Worm (Caenorhabditis elegans) whole organism, L1 larva: Measurements from ENCODE around the gene K09E9.3.
A peak's percentile ranks its signal among the peaks of the same experiment; 100 is the strongest.

Source experiments
- C16A3.4 ChIP-seq: fragments of 150-350 bp; optimal IDR thresholded peaks from 2 replicates; lab custom pipeline; 2014; ENCODE audit warnings: missing biosample characterization, missing genetic modification characterization
- C34B4.2 ChIP-seq: sonication (generic microtip); optimal IDR thresholded peaks from 2 replicates; lab custom pipeline; 2017; ENCODE audit warnings: mild to moderate bottlenecking, missing genetic modification characterization, missing compliant biosample characterization
- aha-1 ChIP-seq: fragments of 150-350 bp; optimal IDR thresholded peaks from 2 replicates; lab custom pipeline; 2014; ENCODE audit warnings: missing biosample characterization, missing genetic modification characterization
- ceh-63 ChIP-seq: fragments of 200-800 bp; sonication (Bioruptor generic); optimal IDR thresholded peaks from 2 replicates; lab custom pipeline; 2018; ENCODE audit warnings: mild to moderate bottlenecking, missing genetic modification characterization, missing compliant biosample characterization
- ceh-82 ChIP-seq, 3 experiments: fragments of 150-350 bp in 1 of 3; sonication (generic microtip) in 2 of 3; optimal IDR thresholded peaks; 2 replicates each; lab custom pipeline; 2014 to 2017; ENCODE audit warnings: missing biosample characterization in 3 of 3, missing genetic modification characterization in 3 of 3
- ceh-88 ChIP-seq: fragments of 200-800 bp; sonication (Bioruptor generic); IDR thresholded peaks from 2 replicates; pipeline ENCODE4 v1.3.6; 2022; ENCODE audit warnings: missing genetic modification characterization, missing compliant biosample characterization
- dsc-1 ChIP-seq: sonication (generic microtip); optimal IDR thresholded peaks from 2 replicates; lab custom pipeline; 2016; ENCODE audit warnings: mild to moderate bottlenecking, missing genetic modification characterization, missing compliant biosample characterization
- elt-2 ChIP-seq: sonication (generic microtip); optimal IDR thresholded peaks from 2 replicates; lab custom pipeline; 2016; ENCODE audit warnings: missing genetic modification characterization, mild to moderate bottlenecking, inconsistent platforms, missing compliant biosample characterization, missing genetic modification reagents
- fkh-4 ChIP-seq: sonication (generic microtip); optimal IDR thresholded peaks from 2 replicates; lab custom pipeline; 2016; ENCODE audit warnings: missing compliant biosample characterization, missing genetic modification characterization, borderline replicate concordance
- hlh-4 ChIP-seq: sonication (generic microtip); optimal IDR thresholded peaks from 2 replicates; lab custom pipeline; 2016; ENCODE audit warnings: mild to moderate bottlenecking, missing genetic modification characterization, missing compliant biosample characterization
- hpl-2 ChIP-seq: fragments of 150-350 bp; optimal IDR thresholded peaks from 2 replicates; lab custom pipeline; 2014; ENCODE audit warnings: missing biosample characterization, missing genetic modification reagents, missing genetic modification characterization
- irx-1 ChIP-seq: sonication (generic microtip); optimal IDR thresholded peaks from 2 replicates; lab custom pipeline; 2016; ENCODE audit warnings: missing genetic modification characterization, missing compliant biosample characterization
- lin-13 ChIP-seq: fragments of 150-350 bp; optimal IDR thresholded peaks from 2 replicates; lab custom pipeline; 2014; ENCODE audit warnings: missing biosample characterization, missing genetic modification reagents, missing genetic modification characterization
- lin-14 ChIP-seq: fragments of 200-800 bp; sonication (Bioruptor generic); optimal IDR thresholded peaks from 2 replicates; lab custom pipeline; 2018; ENCODE audit warnings: mild to moderate bottlenecking, missing genetic modification characterization, moderate library complexity, missing compliant biosample characterization
- lir-3 ChIP-seq: sonication (generic microtip); optimal IDR thresholded peaks from 2 replicates; lab custom pipeline; 2016; ENCODE audit warnings: mild to moderate bottlenecking, missing genetic modification characterization, moderate library complexity, missing compliant biosample characterization; ENCODE audit not compliant: poor library complexity
- lsy-2 ChIP-seq, 2 experiments: fragments of 150-350 bp; optimal IDR thresholded peaks; 2 replicates each; lab custom pipeline; 2014; ENCODE audit warnings: missing biosample characterization in 2 of 2, missing genetic modification characterization in 2 of 2
- mab-9 ChIP-seq: fragments of 200-800 bp; sonication (Bioruptor generic); IDR thresholded peaks from 2 replicates; pipeline ENCODE4 v1.3.6; 2022; ENCODE audit warnings: missing genetic modification reagents, missing genetic modification characterization, missing compliant biosample characterization
- mep-1 ChIP-seq: fragments of 150-350 bp; optimal IDR thresholded peaks from 2 replicates; lab custom pipeline; 2014; ENCODE audit warnings: missing biosample characterization, missing genetic modification characterization
- nhr-12 ChIP-seq: sonication (generic microtip); optimal IDR thresholded peaks from 2 replicates; lab custom pipeline; 2017; ENCODE audit warnings: missing biosample characterization, missing genetic modification characterization
- nhr-19 ChIP-seq: fragments of 200-800 bp; sonication (Bioruptor generic); conservative IDR thresholded peaks from 2 replicates; pipeline ENCODE4 v1.3.6; 2022; ENCODE audit warnings: missing genetic modification characterization, missing compliant biosample characterization
- nhr-28 ChIP-seq: fragments of 150-350 bp; optimal IDR thresholded peaks from 2 replicates; lab custom pipeline; 2014; ENCODE audit warnings: missing biosample characterization, missing genetic modification characterization
- nhr-77 ChIP-seq: fragments of 150-350 bp; optimal IDR thresholded peaks from 2 replicates; lab custom pipeline; 2014; ENCODE audit warnings: missing biosample characterization, missing genetic modification characterization
- nhr-85 ChIP-seq: sonication (generic microtip); peaks from one replicate; lab custom pipeline; 2016; ENCODE audit warnings: missing genetic modification characterization, inconsistent platforms, missing compliant biosample characterization
- pqm-1 ChIP-seq: sonication (generic microtip); optimal IDR thresholded peaks from 3 replicates; lab custom pipeline; 2017; ENCODE audit warnings: missing biosample characterization, missing genetic modification characterization
- rnt-1 ChIP-seq: sonication (generic microtip); optimal IDR thresholded peaks from 2 replicates; lab custom pipeline; 2016; ENCODE audit warnings: mild to moderate bottlenecking, missing genetic modification characterization, moderate library complexity, missing compliant biosample characterization
- snu-23 ChIP-seq: sonication (generic microtip); optimal IDR thresholded peaks from 2 replicates; lab custom pipeline; 2016; ENCODE audit warnings: missing genetic modification characterization, missing compliant biosample characterization
- swsn-7 ChIP-seq: sonication (generic microtip); optimal IDR thresholded peaks from 2 replicates; lab custom pipeline; 2016; ENCODE audit warnings: missing genetic modification characterization, missing compliant biosample characterization
- unc-130 ChIP-seq: fragments of 150-350 bp; optimal IDR thresholded peaks from 2 replicates; lab custom pipeline; 2017; ENCODE audit warnings: missing biosample characterization, missing genetic modification characterization, inconsistent platforms
- unc-30 ChIP-seq: sonication (generic microtip); optimal IDR thresholded peaks from 2 replicates; lab custom pipeline; 2017; ENCODE audit warnings: missing biosample characterization, missing genetic modification characterization
- unc-86 ChIP-seq: sonication (generic microtip); optimal IDR thresholded peaks from 2 replicates; lab custom pipeline; 2016; ENCODE audit warnings: missing genetic modification characterization, missing compliant biosample characterization
- vab-15 ChIP-seq: sonication (generic microtip); optimal IDR thresholded peaks from 2 replicates; lab custom pipeline; 2017; ENCODE audit warnings: missing genotype, mild to moderate bottlenecking, missing genetic modification characterization, missing compliant biosample characterization
- xbp-1 ChIP-seq: sonication (generic microtip); optimal IDR thresholded peaks from 2 replicates; lab custom pipeline; 2016; ENCODE audit warnings: missing genetic modification characterization, missing compliant biosample characterization
- zag-1 ChIP-seq: fragments of 150-350 bp; optimal IDR thresholded peaks from 2 replicates; lab custom pipeline; 2014; ENCODE audit warnings: missing biosample characterization, missing genetic modification characterization

The K09E9.3 gene

DNA sequence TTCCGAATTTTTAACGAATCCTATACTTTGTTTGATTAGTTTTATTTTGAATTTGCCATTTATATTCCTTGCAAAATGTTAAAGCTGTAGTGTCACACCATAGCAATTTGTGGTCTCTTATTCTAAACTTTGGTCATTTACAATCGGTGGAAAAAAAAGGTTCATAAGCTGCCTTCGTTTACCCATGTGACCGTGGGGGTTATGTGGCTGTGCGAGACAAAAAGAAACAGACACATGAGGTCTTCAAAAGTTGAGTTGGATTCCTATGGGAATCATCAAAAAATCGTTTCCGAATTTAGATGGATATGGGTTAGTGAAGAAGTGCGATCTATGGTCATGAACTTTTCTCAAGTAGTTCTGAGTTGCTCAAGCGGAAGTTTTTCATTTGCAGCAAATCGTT is 49.3 kb downstream of the K09E9.3 start (continued):
- TF ChIP-seq lin-14 (GFP tag; lab: Kevin White, UChicago) (peak; percentile 81), hpl-2 (GFP tag; lab: Kevin White, UChicago) (no peak), unc-30 (tag; lab: Kevin White, UChicago) (no peak), fkh-4 (no peak), unc-86 (tag; lab: Kevin White, UChicago) (no peak), snu-23 (peak; percentile 37), nhr-85 (no peak), ceh-88 (GFP tag; lab: Robert Waterston, UW) (no peak), lin-13 (no peak), vab-15 (tag; lab: Kevin White, UChicago) (no peak), C16A3.4 (tag; lab: Kevin White, UChicago) (no peak), mab-9 (GFP tag; lab: Robert Waterston, UW) (peak; percentile 45; the same call in 1 of the 2 replicates), mep-1 (tag; lab: Kevin White, UChicago) (peak; percentile 25), swsn-7 (peak; percentile 6), nhr-77 (tag; lab: Kevin White, UChicago) (no peak), C34B4.2 (tag; lab: Kevin White, UChicago) (no peak), nhr-28 (tag; lab: Kevin White, UChicago) (no peak), dsc-1 (tag; lab: Kevin White, UChicago) (no peak), elt-2 (tag; lab: Kevin White, UChicago) (no peak), ceh-63 (GFP tag; lab: Kevin White, UChicago) (no peak), lsy-2 (tag; optimal IDR thresholded peaks at IDR 0.05; lab: Kevin White, UChicago) (peak; percentile 1 to 25), pqm-1 (tag; lab: Kevin White, UChicago) (no peak), xbp-1 (tag; lab: Kevin White, UChicago) (no peak), nhr-19 (GFP tag; lab: Robert Waterston, UW) (no peak), aha-1 (tag; lab: Kevin White, UChicago) (no peak), unc-130 (no peak), lir-3 (no peak), rnt-1 (no peak), hlh-4 (tag; lab: Kevin White, UChicago) (no peak), irx-1 (tag; lab: Kevin White, UChicago) (no peak), ceh-82 (tag; optimal IDR thresholded peaks at IDR 0.05; lab: Kevin White, UChicago) (peak in 1 of 3 experiments; percentile 6), zag-1 (tag; lab: Kevin White, UChicago) (no peak), nhr-12 (no peak)
